Worm (Caenorhabditis elegans) whole organism, L1 larva: ENCODE data around the gene Y57G11C.42.

Source experiments
- C04F5.9 ChIP-seq: sonication (generic microtip); optimal IDR thresholded peaks from 2 replicates; lab custom pipeline; 2016; ENCODE audit warnings: missing genetic modification characterization, missing compliant biosample characterization
- Y116A8C.19 ChIP-seq: sonication (generic microtip); optimal IDR thresholded peaks from 2 replicates; lab custom pipeline; 2016; ENCODE audit warnings: missing compliant biosample characterization, missing genetic modification characterization, borderline replicate concordance
- aly-2 ChIP-seq: fragments of 150-350 bp; optimal IDR thresholded peaks from 2 replicates; lab custom pipeline; 2014; ENCODE audit warnings: missing biosample characterization, missing genetic modification characterization
- ama-1 ChIP-seq: fragments of 150-350 bp; optimal IDR thresholded peaks from 2 replicates; lab custom pipeline; 2014
- blmp-1 ChIP-seq: fragments of 150-350 bp; optimal IDR thresholded peaks from 2 replicates; lab custom pipeline; 2014; ENCODE audit warnings: missing biosample characterization, missing genetic modification characterization
- ceh-82 ChIP-seq, 3 experiments: fragments of 150-350 bp in 1 of 3; sonication (generic microtip) in 2 of 3; optimal IDR thresholded peaks; 2 replicates each; lab custom pipeline; 2014 to 2017; ENCODE audit warnings: missing biosample characterization in 3 of 3, missing genetic modification characterization in 3 of 3
- ceh-88 ChIP-seq: fragments of 200-800 bp; sonication (Bioruptor generic); IDR thresholded peaks from 2 replicates; pipeline ENCODE4 v1.3.6; 2022; ENCODE audit warnings: missing genetic modification characterization, missing compliant biosample characterization
- dpl-1 ChIP-seq, 3 experiments: fragments of 150-350 bp in 2 of 3; sonication (generic microtip) in 1 of 3; optimal IDR thresholded peaks; 2 replicates each; lab custom pipeline; 2014 to 2017; ENCODE audit warnings: missing biosample characterization in 3 of 3, missing genetic modification characterization in 3 of 3, missing genetic modification reagents in 3 of 3
- dsc-1 ChIP-seq: sonication (generic microtip); optimal IDR thresholded peaks from 2 replicates; lab custom pipeline; 2016; ENCODE audit warnings: mild to moderate bottlenecking, missing genetic modification characterization, missing compliant biosample characterization
- efl-3 ChIP-seq: fragments of 200-800 bp; sonication (Bioruptor generic); optimal IDR thresholded peaks from 2 replicates; lab custom pipeline; 2018; ENCODE audit warnings: mild to moderate bottlenecking, missing genetic modification characterization, missing compliant biosample characterization
- egl-13 ChIP-seq: sonication (generic microtip); optimal IDR thresholded peaks from 2 replicates; lab custom pipeline; 2016; ENCODE audit warnings: missing genotype, missing genetic modification reagents, missing genetic modification characterization, missing compliant biosample characterization
- egl-27 ChIP-seq, 2 experiments: fragments of 150-350 bp in 1 of 2; sonication (generic microtip); optimal IDR thresholded peaks; 3 replicates each; lab custom pipeline; 2017 to 2018; ENCODE audit warnings: missing biosample characterization in 2 of 2, missing genetic modification characterization in 2 of 2, missing genetic modification reagents in 2 of 2
- ets-5 ChIP-seq: fragments of 200-800 bp; sonication (Bioruptor generic); IDR thresholded peaks from 2 replicates; pipeline ENCODE4 v1.3.6; 2022; ENCODE audit warnings: missing genetic modification characterization, missing compliant biosample characterization
- fkh-10 ChIP-seq: sonication (generic microtip); optimal IDR thresholded peaks from 2 replicates; lab custom pipeline; 2017; ENCODE audit warnings: missing biosample characterization, missing genetic modification reagents, missing genetic modification characterization
- fkh-4 ChIP-seq: sonication (generic microtip); optimal IDR thresholded peaks from 2 replicates; lab custom pipeline; 2016; ENCODE audit warnings: missing compliant biosample characterization, missing genetic modification characterization, borderline replicate concordance
- fkh-8 ChIP-seq: sonication (generic microtip); optimal IDR thresholded peaks from 2 replicates; lab custom pipeline; 2016; ENCODE audit warnings: mild to moderate bottlenecking, missing genetic modification characterization, missing compliant biosample characterization
- fos-1 ChIP-seq: fragments of 150-350 bp; optimal IDR thresholded peaks from 2 replicates; lab custom pipeline; 2014; ENCODE audit warnings: missing biosample characterization, missing genetic modification characterization
- hpl-2 ChIP-seq: fragments of 150-350 bp; optimal IDR thresholded peaks from 2 replicates; lab custom pipeline; 2014; ENCODE audit warnings: missing biosample characterization, missing genetic modification reagents, missing genetic modification characterization
- isw-1 ChIP-seq: fragments of 200-800 bp; sonication (Bioruptor generic); IDR thresholded peaks from 2 replicates; pipeline ENCODE4 v1.3.6; 2022; ENCODE audit warnings: missing genetic modification characterization, missing compliant biosample characterization
- lin-14 ChIP-seq: fragments of 200-800 bp; sonication (Bioruptor generic); optimal IDR thresholded peaks from 2 replicates; lab custom pipeline; 2018; ENCODE audit warnings: mild to moderate bottlenecking, missing genetic modification characterization, moderate library complexity, missing compliant biosample characterization
- lin-39 ChIP-seq: fragments of 150-350 bp; optimal IDR thresholded peaks from 2 replicates; lab custom pipeline; 2014; ENCODE audit warnings: missing biosample characterization, missing genetic modification reagents, missing genetic modification characterization
- mab-9 ChIP-seq: fragments of 200-800 bp; sonication (Bioruptor generic); IDR thresholded peaks from 2 replicates; pipeline ENCODE4 v1.3.6; 2022; ENCODE audit warnings: missing genetic modification reagents, missing genetic modification characterization, missing compliant biosample characterization
- mdl-1 ChIP-seq, 2 experiments: fragments of 150-350 bp; optimal IDR thresholded peaks; 2 replicates each; lab custom pipeline; 2014 to 2017; ENCODE audit warnings: missing biosample characterization in 2 of 2, missing genetic modification characterization in 2 of 2, inconsistent platforms in 1 of 2
- mef-2 ChIP-seq: fragments of 150-350 bp; optimal IDR thresholded peaks from 2 replicates; lab custom pipeline; 2014; ENCODE audit warnings: missing biosample characterization, missing genetic modification characterization
- nhr-19 ChIP-seq: fragments of 200-800 bp; sonication (Bioruptor generic); conservative IDR thresholded peaks from 2 replicates; pipeline ENCODE4 v1.3.6; 2022; ENCODE audit warnings: missing genetic modification characterization, missing compliant biosample characterization
- nhr-20 ChIP-seq: sonication (generic microtip); optimal IDR thresholded peaks from 2 replicates; lab custom pipeline; 2016; ENCODE audit warnings: mild to moderate bottlenecking, missing genetic modification characterization, missing compliant biosample characterization
- nhr-47 ChIP-seq: sonication (generic microtip); optimal IDR thresholded peaks from 2 replicates; lab custom pipeline; 2016; ENCODE audit warnings: mild to moderate bottlenecking, missing genetic modification characterization, moderate library complexity, missing compliant biosample characterization
- nhr-76 ChIP-seq: sonication (generic microtip); optimal IDR thresholded peaks from 2 replicates; lab custom pipeline; 2017; ENCODE audit warnings: missing biosample characterization, missing genetic modification characterization
- nhr-85 ChIP-seq: sonication (generic microtip); peaks from one replicate; lab custom pipeline; 2016; ENCODE audit warnings: missing genetic modification characterization, inconsistent platforms, missing compliant biosample characterization
- pax-3 ChIP-seq: fragments of 200-800 bp; sonication (Bioruptor generic); optimal IDR thresholded peaks from 2 replicates; lab custom pipeline; 2018; ENCODE audit warnings: mild to moderate bottlenecking, missing genetic modification characterization, moderate library complexity, missing compliant biosample characterization
- pqm-1 ChIP-seq: sonication (generic microtip); optimal IDR thresholded peaks from 3 replicates; lab custom pipeline; 2017; ENCODE audit warnings: missing biosample characterization, missing genetic modification characterization
- rnt-1 ChIP-seq: sonication (generic microtip); optimal IDR thresholded peaks from 2 replicates; lab custom pipeline; 2016; ENCODE audit warnings: mild to moderate bottlenecking, missing genetic modification characterization, moderate library complexity, missing compliant biosample characterization
- skn-1 ChIP-seq: fragments of 150-350 bp; optimal IDR thresholded peaks from 2 replicates; lab custom pipeline; 2014; ENCODE audit warnings: missing biosample characterization, missing genetic modification characterization
- snpc-4 ChIP-seq: fragments of 150-350 bp; optimal IDR thresholded peaks from 2 replicates; lab custom pipeline; 2014; ENCODE audit warnings: missing biosample characterization, missing genetic modification characterization
- swsn-7 ChIP-seq: sonication (generic microtip); optimal IDR thresholded peaks from 2 replicates; lab custom pipeline; 2016; ENCODE audit warnings: missing genetic modification characterization, missing compliant biosample characterization
- tbx-2 ChIP-seq: sonication (generic microtip); optimal IDR thresholded peaks from 2 replicates; lab custom pipeline; 2016; ENCODE audit warnings: missing genetic modification characterization, missing compliant biosample characterization
- unc-130 ChIP-seq: fragments of 150-350 bp; optimal IDR thresholded peaks from 2 replicates; lab custom pipeline; 2017; ENCODE audit warnings: missing biosample characterization, missing genetic modification characterization, inconsistent platforms
- unc-62 ChIP-seq: fragments of 150-350 bp; optimal IDR thresholded peaks from 2 replicates; lab custom pipeline; 2014; ENCODE audit warnings: missing biosample characterization, missing genetic modification reagents, missing genetic modification characterization
- unc-86 ChIP-seq: sonication (generic microtip); optimal IDR thresholded peaks from 2 replicates; lab custom pipeline; 2016; ENCODE audit warnings: missing genetic modification characterization, missing compliant biosample characterization
- xbp-1 ChIP-seq: sonication (generic microtip); optimal IDR thresholded peaks from 2 replicates; lab custom pipeline; 2016; ENCODE audit warnings: missing genetic modification characterization, missing compliant biosample characterization
- zag-1 ChIP-seq: fragments of 150-350 bp; optimal IDR thresholded peaks from 2 replicates; lab custom pipeline; 2014; ENCODE audit warnings: missing biosample characterization, missing genetic modification characterization
- zip-4 ChIP-seq: fragments of 200-800 bp; sonication (Bioruptor generic); optimal IDR thresholded peaks from 2 replicates; lab custom pipeline; 2018; ENCODE audit warnings: mild to moderate bottlenecking, missing genetic modification characterization, moderate library complexity, missing compliant biosample characterization
- ztf-4 ChIP-seq: fragments of 150-350 bp; optimal IDR thresholded peaks from 2 replicates; lab custom pipeline; 2014; ENCODE audit warnings: missing biosample characterization, missing genetic modification characterization

The Y57G11C.42 gene

DNA sequence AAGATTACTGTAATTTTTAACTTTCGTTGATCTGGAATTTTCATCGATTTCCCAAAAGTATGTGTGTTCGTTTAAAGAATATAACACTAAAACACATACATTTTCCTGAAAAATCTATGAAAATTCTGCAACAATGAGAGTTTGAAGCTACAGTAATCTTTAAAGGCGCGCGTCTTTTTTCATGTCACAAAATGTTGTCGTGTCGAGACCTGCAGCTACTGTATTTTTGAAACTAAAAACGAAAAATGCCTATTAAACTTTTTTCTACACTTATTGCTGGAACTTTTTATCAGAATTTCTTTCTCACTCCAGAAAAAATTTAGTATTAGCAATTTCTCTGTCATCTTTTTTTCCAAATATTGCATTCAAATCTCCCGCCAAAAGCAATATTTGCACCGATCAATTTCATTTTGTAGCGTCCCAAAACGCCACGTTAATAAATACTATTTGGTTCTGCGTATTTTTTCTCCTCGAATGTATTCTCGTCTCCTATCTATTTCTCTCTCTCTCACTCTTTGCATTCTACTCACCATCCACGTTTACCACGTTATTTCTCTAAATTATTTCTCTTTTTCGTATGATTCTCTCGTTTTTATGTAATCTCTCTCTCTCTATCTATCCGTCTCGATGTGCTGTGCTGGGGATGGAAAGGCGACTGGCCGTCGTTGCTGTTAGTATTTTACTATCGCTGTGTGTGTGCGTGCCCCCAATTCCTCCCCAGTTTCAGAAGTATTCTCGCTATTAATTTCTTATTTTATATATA is 58.2 kb downstream of the Y57G11C.42 start, which contains the start of gene melo-1 (continued):
- peak; percentile 65 for TF ChIP-seq nhr-47
- TF ChIP-seq ztf-4 (tag; lab: Kevin White, UChicago), result no peak
- TF ChIP-seq dsc-1 (tag; lab: Kevin White, UChicago), result no peak
- no peak for TF ChIP-seq egl-13 (tag; lab: Kevin White, UChicago)
- TF ChIP-seq dpl-1 (GFP tag; optimal IDR thresholded peaks at IDR 0.05; lab: Kevin White, UChicago), result peak; percentile 31 to 52 (median 36)
- TF ChIP-seq fkh-10 (GFP tag; lab: Kevin White, UChicago), result no peak
- TF ChIP-seq lin-14, result peak; percentile 77
- TF ChIP-seq fkh-8, result no peak
- TF ChIP-seq mef-2, result peak; percentile 17
- peak; percentile 76 for TF ChIP-seq swsn-7 (tag; lab: Kevin White, UChicago)
- TF ChIP-seq skn-1 (tag; lab: Kevin White, UChicago), result peak; percentile 38
- TF ChIP-seq nhr-20 (tag; lab: Kevin White, UChicago), result peak; percentile 63
- TF ChIP-seq blmp-1 (tag; lab: Kevin White, UChicago), result peak; percentile 43
- TF ChIP-seq mdl-1 (tag; optimal IDR thresholded peaks at IDR 0.05; lab: Kevin White, UChicago), result peak in 1 of 2 experiments; percentile 37
- peak; percentile 27 for TF ChIP-seq nhr-19
- peak; percentile 28 for TF ChIP-seq isw-1
- TF ChIP-seq aly-2 (tag; lab: Kevin White, UChicago), result peak; percentile 32
- peak in 2 of 3 experiments; percentile 46 to 59 for TF ChIP-seq ceh-82 (tag; optimal IDR thresholded peaks at IDR 0.05; lab: Kevin White, UChicago)
- peak; percentile 9 for TF ChIP-seq fos-1

DNA sequence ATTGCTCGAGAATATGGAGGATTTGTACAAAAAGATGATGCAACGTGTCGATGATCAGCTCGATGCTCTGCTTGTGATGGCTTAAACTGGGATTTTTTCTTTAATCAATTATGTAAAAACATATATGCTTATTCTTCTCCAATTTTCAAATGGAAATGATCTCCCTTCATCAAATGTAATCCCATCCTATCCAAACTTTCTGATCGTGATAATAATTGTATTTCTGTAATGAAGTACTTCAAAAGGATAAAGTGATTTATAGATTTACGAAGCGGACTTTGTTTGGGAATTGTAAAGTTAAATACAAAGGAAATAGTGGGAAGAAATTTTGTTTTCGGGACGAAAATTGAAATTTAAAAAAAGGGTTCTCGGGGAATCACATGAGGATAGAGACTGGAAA is 62.3 kb downstream of the Y57G11C.42 start:
- TF ChIP-seq ceh-88 (GFP tag; lab: Robert Waterston, UW) (no peak), ceh-82 (tag; optimal IDR thresholded peaks at IDR 0.05; lab: Kevin White, UChicago) (no peak), Y116A8C.19 (tag; lab: Kevin White, UChicago) (no peak), skn-1 (tag; lab: Kevin White, UChicago) (no peak), unc-130 (tag; lab: Kevin White, UChicago) (no peak), nhr-85 (tag; lab: Kevin White, UChicago) (peak; percentile 55), aly-2 (tag; lab: Kevin White, UChicago) (peak; percentile 5), efl-3 (no peak), egl-13 (tag; lab: Kevin White, UChicago) (no peak), zip-4 (no peak), hpl-2 (GFP tag; lab: Kevin White, UChicago) (no peak)

DNA sequence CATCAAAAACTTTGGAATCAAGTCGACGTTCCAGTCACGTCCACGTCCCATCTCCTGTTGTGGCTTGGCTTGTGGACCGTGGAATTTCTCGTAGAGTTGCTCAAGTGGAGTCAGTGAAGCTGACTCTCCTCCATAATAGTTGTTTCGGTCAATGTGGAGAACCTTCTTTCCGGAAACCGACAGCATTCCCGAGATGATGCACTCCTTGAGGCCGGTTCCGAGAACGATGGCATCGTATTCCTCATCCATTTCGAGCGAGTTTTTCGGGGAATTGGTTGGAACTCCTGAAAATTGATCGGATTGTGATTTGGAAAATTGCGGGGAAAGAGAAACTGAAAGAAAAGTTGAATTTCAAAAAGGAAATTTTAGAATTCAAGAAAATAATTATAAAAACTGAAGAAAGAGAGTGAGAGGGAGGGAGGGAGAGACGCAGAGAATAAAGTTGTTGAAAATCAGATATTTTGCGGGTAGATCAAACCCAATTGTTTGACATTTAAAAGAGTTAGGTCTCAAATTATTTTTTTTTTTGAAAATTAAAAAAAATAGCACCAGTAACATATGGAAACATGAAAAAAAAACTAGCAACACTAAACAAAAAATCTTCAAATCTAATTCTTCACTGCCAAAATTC is 64.4 kb downstream of the Y57G11C.42 start, which contains the start of gene gdi-1:
Gene gdi-1 (minus strand): TSS at position 286 of the 631 bp plus-strand sequence.
- TF ChIP-seq lin-39 (tag; lab: Kevin White, UChicago) (no peak), ceh-82 (tag; optimal IDR thresholded peaks at IDR 0.05; lab: Kevin White, UChicago) (no peak), ztf-4 (tag; lab: Kevin White, UChicago) (peak; percentile 12), snpc-4 (tag; lab: Kevin White, UChicago) (no peak)
- TF ChIP-seq, all 84 proteins: peak for 1

DNA sequence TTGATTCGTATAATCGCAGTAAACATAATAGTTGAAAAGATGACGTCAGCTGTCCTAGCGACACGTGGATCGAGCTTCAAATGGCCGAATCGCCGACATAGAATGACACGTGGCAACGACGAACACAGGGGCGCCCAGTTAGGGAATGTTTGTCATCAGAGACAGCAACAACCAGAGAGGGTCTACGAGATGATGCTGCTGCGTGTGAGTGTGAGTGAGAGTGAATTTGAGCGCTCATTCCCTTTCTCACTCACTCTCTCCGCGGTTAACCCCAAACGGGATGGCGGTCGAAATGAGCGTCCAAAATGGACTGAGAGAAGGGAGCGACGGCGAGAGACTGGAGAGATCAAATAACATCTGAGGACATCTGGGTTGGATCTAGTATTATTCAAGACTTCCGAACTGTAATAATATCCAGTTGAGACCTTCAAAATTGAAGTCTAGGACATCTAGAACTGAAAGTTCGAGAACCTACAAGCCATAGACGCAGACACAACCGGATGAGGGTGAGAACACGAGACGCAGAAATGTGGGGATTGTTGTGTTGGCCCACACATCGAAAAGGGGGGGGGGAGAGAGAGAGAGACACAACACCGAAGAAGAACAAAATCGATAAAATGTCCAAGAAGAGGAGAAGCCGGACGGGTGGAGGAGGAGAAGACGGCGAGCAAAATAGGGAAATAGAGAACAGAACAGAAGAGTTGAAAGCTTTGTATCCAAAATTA is 65.7 kb downstream of the Y57G11C.42 start:
- peak; percentile 56 for TF ChIP-seq tbx-2
- TF ChIP-seq xbp-1 (tag; lab: Kevin White, UChicago), result peak; percentile 55
- no peak for TF ChIP-seq mab-9 (GFP tag; lab: Robert Waterston, UW)
- TF ChIP-seq pqm-1 (tag; lab: Kevin White, UChicago), result no peak
- TF ChIP-seq nhr-85 (tag; lab: Kevin White, UChicago), result peak; percentile 10
- peak; percentile 50 to 69 (median 54) for TF ChIP-seq ceh-82 (tag; optimal IDR thresholded peaks at IDR 0.05; lab: Kevin White, UChicago)
- TF ChIP-seq isw-1, result no peak
- TF ChIP-seq nhr-76, result no peak
- TF ChIP-seq pax-3 (tag; lab: Kevin White, UChicago), result no peak
- TF ChIP-seq zag-1 (tag; lab: Kevin White, UChicago), result no peak
- no peak for TF ChIP-seq unc-62 (GFP tag; lab: Kevin White, UChicago)
- peak; percentile 49 for TF ChIP-seq unc-86 (tag; lab: Kevin White, UChicago)
- TF ChIP-seq mef-2, result no peak
- TF ChIP-seq rnt-1 (tag; lab: Kevin White, UChicago), result peak; percentile 14
- no peak for TF ChIP-seq ama-1 (lab: Kevin White, UChicago)
- no peak for TF ChIP-seq egl-27 (tag; optimal IDR thresholded peaks at IDR 0.05; lab: Kevin White, UChicago)
- no peak for TF ChIP-seq fkh-4 (tag; lab: Kevin White, UChicago)
- no peak for TF ChIP-seq C04F5.9 (tag; lab: Kevin White, UChicago)
- TF ChIP-seq ets-5 (GFP tag; lab: Robert Waterston, UW), result no peak
- TF ChIP-seq skn-1 (tag; lab: Kevin White, UChicago), result peak; percentile 37
